Fruit fly (Drosophila melanogaster) whole organism, embryonic: ENCODE measurements around the gene dbo.

Experiments
- CG32772 ChIP-seq: fragments of 200-800 bp; sonication (Bioruptor generic); IDR thresholded peaks from 2 replicates; pipeline ENCODE4 v1.3.6; 2022; ENCODE audit warnings: missing biosample characterization, missing genetic modification characterization
- CG8478 ChIP-seq: fragments of >200 bp; optimal IDR thresholded peaks from 2 replicates; lab custom pipeline; 2018
- Dip3 ChIP-seq: fragments of 200-800 bp; sonication (Bioruptor generic); optimal IDR thresholded peaks from 3 replicates; lab custom pipeline; 2016; ENCODE audit warnings: missing biosample characterization, missing genetic modification characterization
- Stat92E ChIP-seq, 3 experiments: fragments of >200 bp in 2 of 3; fragments of 200-800 bp in 1 of 3; sonication (Bioruptor generic) in 1 of 3; optimal IDR thresholded peaks; 2 replicates each; lab custom pipeline; 2017 to 2019; ENCODE audit warnings: missing biosample characterization in 3 of 3, missing genetic modification characterization in 3 of 3, mild to moderate bottlenecking in 1 of 3, moderate library complexity in 1 of 3
- Tbp ChIP-seq: fragments of >200 bp; optimal IDR thresholded peaks from 2 replicates; lab custom pipeline; 2018; ENCODE audit warnings: missing biosample characterization, missing genetic modification characterization
- bcd ChIP-seq: fragments of 200-800 bp; sonication (Bioruptor generic); optimal IDR thresholded peaks from 2 replicates; lab custom pipeline; 2017; ENCODE audit warnings: missing biosample characterization, mild to moderate bottlenecking, missing genetic modification characterization
- ci ChIP-seq: fragments of 200-800 bp; sonication (Bioruptor generic); IDR thresholded peaks from 3 replicates; pipeline ENCODE4 v1.3.6; 2022; ENCODE audit warnings: missing biosample characterization, missing genetic modification characterization
- croc ChIP-seq: fragments of 200-800 bp; sonication (Bioruptor generic); conservative IDR thresholded peaks from 3 replicates; pipeline ENCODE4 v1.3.6; 2022; ENCODE audit warnings: missing biosample characterization, missing genetic modification characterization
- mld ChIP-seq: fragments of 200-800 bp; sonication (Bioruptor generic); IDR thresholded peaks from 3 replicates; pipeline ENCODE4 v1.3.6; 2022; ENCODE audit warnings: missing biosample characterization, missing genetic modification characterization; ENCODE audit not compliant: partially characterized antibody

- TF ChIP-seq Tbp (GFP tag; lab: Kevin White, UChicago) (no peak), CG32772 (GFP tag; lab: Robert Waterston, UW) (no peak), mld (GFP tag; lab: Robert Waterston, UW) (no peak), CG8478 (lab: Kevin White, UChicago) (no peak), croc (GFP tag; lab: Robert Waterston, UW) (no peak), bcd (no peak), Stat92E (GFP tag; optimal IDR thresholded peaks at IDR 0.05; lab: Kevin White, UChicago) (no peak), Dip3 (GFP tag; lab: Kevin White, UChicago) (no peak), ci (GFP tag; lab: Robert Waterston, UW) (no peak)
These were observed 48.8 kb upstream of the dbo start for dm6 chr3L:15777839-15778238.
